Worm (Caenorhabditis elegans) whole organism, L4/young adult: ENCODE data around the gene M6.4.

Experiments used
- dao-5 ChIP-seq: sonication (generic microtip); optimal IDR thresholded peaks from 2 replicates; lab custom pipeline; 2016; ENCODE audit warnings: missing genotype, missing genetic modification characterization, moderate library complexity, missing compliant biosample characterization
- him-1 ChIP-seq: sonication (generic microtip); optimal IDR thresholded peaks from 2 replicates; lab custom pipeline; 2016; ENCODE audit warnings: missing genotype, missing genetic modification reagents, missing genetic modification characterization, missing compliant biosample characterization

DNA sequence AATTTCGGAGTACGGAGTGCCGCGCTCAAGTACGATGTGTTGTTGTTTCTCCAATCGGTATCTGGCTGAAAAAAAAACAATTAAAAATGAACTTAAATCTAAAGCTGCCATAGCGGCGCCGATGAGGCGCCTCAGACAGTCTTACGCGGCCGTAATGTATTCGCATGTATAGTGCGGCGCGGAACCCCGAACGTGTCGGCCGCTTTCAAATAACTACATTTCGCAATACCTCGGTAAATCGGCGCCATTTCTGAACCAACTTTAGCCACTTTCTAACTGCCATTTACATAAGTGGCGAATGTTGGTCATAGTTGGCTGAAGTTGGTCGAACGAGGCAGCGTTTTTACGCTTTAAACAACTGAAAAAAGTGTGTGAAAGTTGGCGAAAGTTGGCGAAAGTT lies 16.2 kb upstream of the M6.4 start:
- no peak for TF ChIP-seq him-1
- no peak for TF ChIP-seq dao-5
